Worm (Caenorhabditis elegans): ENCODE data around the gene ttc-17.

The ttc-17 gene

ce11 chrV:8942437-8942978 lies 14.3 kb upstream of the ttc-17 start:
- TF ChIP-seq ztf-11 (tag; optimal IDR thresholded peaks at IDR 0.05) (no peak), nhr-23 (tag; optimal IDR thresholded peaks at IDR 0.05) (peak; percentile 47)

ce11 chrV:8943963-8944362 lies 12.9 kb upstream of the ttc-17 start, which contains the start of gene T19A5.3:
T19A5.3 (minus strand) TSS chrV:8944063.
- TF ChIP-seq sea-2 (GFP tag; optimal IDR thresholded peaks at IDR 0.05) (no peak), egl-5 (tag; optimal IDR thresholded peaks at IDR 0.05) (no peak), zag-1 (tag; optimal IDR thresholded peaks at IDR 0.05) (no peak), lin-15B (tag; optimal IDR thresholded peaks at IDR 0.05) (no peak), ceh-16 (tag; optimal IDR thresholded peaks at IDR 0.05) (no peak), nhr-76 (tag; optimal IDR thresholded peaks at IDR 0.05) (no peak), pqm-1 (tag; optimal IDR thresholded peaks at IDR 0.05) (no peak), nfya-1 (tag; optimal IDR thresholded peaks at IDR 0.05; ENCODE audit: insufficient read depth) (no peak), lin-39 (tag; optimal IDR thresholded peaks at IDR 0.05) (no peak), nhr-23 (tag; optimal IDR thresholded peaks at IDR 0.05) (no peak), tbx-2 (tag; optimal IDR thresholded peaks at IDR 0.05) (no peak), nhr-43 (tag; optimal IDR thresholded peaks at IDR 0.05; ENCODE audit: poor library complexity, severe bottlenecking) (no peak), mdl-1 (tag; optimal IDR thresholded peaks at IDR 0.05) (no peak), nhr-28 (tag; optimal IDR thresholded peaks at IDR 0.05) (no peak), elt-1 (tag; optimal IDR thresholded peaks at IDR 0.05) (no peak), nhr-25 (tag; optimal IDR thresholded peaks at IDR 0.05) (no peak), hmg-11 (tag; optimal IDR thresholded peaks at IDR 0.05) (no peak), eor-1 (tag; optimal IDR thresholded peaks at IDR 0.05) (no peak)

ce11 chrV:8944481-8944880 lies 12.4 kb upstream of the ttc-17 start:
- TF ChIP-seq unc-39 (tag; optimal IDR thresholded peaks at IDR 0.05), result no peak
- no peak for TF ChIP-seq nhr-77 (tag; optimal IDR thresholded peaks at IDR 0.05)

DNA sequence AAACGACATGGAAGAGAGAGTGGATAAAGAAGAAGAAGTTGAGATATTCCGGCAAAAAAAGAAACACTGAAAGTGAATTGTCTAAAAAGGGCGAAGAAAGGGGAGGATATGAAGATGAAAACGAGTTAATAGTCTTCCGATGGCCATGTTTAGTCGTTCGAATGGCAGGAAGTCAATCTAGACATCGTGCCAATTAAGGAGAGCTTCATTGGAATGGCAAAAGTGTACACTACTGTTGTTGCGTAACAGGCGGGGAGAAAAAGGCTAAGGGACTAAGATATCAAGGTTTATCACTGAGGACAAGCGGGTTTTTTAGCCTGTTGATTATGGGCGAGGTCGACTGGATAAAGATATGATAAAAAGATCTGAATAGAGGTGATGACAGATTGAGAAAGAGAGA lies 10.7 kb upstream of the ttc-17 start:
- TF ChIP-seq lin-15B (tag; optimal IDR thresholded peaks at IDR 0.05) (no peak), fkh-2 (tag; optimal IDR thresholded peaks at IDR 0.05) (no peak), nhr-11 (tag; optimal IDR thresholded peaks at IDR 0.05) (no peak), nhr-25 (tag; optimal IDR thresholded peaks at IDR 0.05) (peak; percentile 12)

ce11 chrV:8947499-8947898 lies 9.3 kb upstream of the ttc-17 start, which contains the start of gene gck-1:
gck-1 (plus strand) TSS chrV:8947799.
- TF ChIP-seq mml-1 (tag; optimal IDR thresholded peaks at IDR 0.05), result no peak

ce11 chrV:8948365-8948764 lies 8.5 kb upstream of the ttc-17 start:
- TF ChIP-seq nhr-43 (tag; optimal IDR thresholded peaks at IDR 0.05; ENCODE audit: poor library complexity, severe bottlenecking) (no peak), fos-1 (tag; optimal IDR thresholded peaks at IDR 0.05) (no peak), elt-2 (tag; optimal IDR thresholded peaks at IDR 0.05) (peak; percentile 44), fkh-2 (tag; optimal IDR thresholded peaks at IDR 0.05) (no peak), ZK546.5 (tag; optimal IDR thresholded peaks at IDR 0.05) (no peak), ceh-9 (tag; optimal IDR thresholded peaks at IDR 0.05) (no peak), lin-15B (tag; optimal IDR thresholded peaks at IDR 0.05) (no peak)

ce11 chrV:8948996-8949395 lies 7.8 kb upstream of the ttc-17 start:
- peak; percentile 66 for TF ChIP-seq pqm-1 (tag; optimal IDR thresholded peaks at IDR 0.05)
- TF ChIP-seq elt-2 (tag; optimal IDR thresholded peaks at IDR 0.05), result peak; percentile 82
- no peak for TF ChIP-seq nhr-28 (tag; optimal IDR thresholded peaks at IDR 0.05)
- TF ChIP-seq egl-5 (tag; optimal IDR thresholded peaks at IDR 0.05), result no peak
- TF ChIP-seq nfya-1 (tag; optimal IDR thresholded peaks at IDR 0.05; ENCODE audit: insufficient read depth), result no peak

DNA sequence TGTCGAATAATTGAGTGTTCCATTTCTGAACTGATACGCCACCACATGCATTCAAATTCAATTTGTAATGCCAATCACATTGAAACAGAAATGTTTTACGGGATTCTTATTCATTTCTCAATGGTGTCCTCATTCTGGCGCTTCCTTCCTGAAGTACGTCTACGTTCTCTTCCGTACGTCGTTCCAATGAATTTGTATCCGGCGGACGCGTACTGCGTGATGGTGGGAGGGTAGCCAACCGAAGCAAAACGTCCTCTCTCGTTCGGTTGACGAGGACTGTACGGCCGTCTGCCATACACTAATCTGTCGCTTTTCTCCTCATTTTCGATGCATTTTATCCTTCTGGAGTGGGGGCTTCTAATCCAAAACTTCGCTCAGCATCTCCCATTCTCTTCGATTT lies 7.0 kb upstream of the ttc-17 start:
- TF ChIP-seq ztf-4 (tag; optimal IDR thresholded peaks at IDR 0.05) (no peak), lsy-12 (tag; optimal IDR thresholded peaks at IDR 0.05) (no peak), nhr-25 (tag; optimal IDR thresholded peaks at IDR 0.05) (no peak), R02D3.7 (tag; optimal IDR thresholded peaks at IDR 0.05) (no peak)

Measured in whole organism, L3 larva.